Worm (Caenorhabditis elegans): ENCODE measurements around the gene hlh-30.

DNA sequence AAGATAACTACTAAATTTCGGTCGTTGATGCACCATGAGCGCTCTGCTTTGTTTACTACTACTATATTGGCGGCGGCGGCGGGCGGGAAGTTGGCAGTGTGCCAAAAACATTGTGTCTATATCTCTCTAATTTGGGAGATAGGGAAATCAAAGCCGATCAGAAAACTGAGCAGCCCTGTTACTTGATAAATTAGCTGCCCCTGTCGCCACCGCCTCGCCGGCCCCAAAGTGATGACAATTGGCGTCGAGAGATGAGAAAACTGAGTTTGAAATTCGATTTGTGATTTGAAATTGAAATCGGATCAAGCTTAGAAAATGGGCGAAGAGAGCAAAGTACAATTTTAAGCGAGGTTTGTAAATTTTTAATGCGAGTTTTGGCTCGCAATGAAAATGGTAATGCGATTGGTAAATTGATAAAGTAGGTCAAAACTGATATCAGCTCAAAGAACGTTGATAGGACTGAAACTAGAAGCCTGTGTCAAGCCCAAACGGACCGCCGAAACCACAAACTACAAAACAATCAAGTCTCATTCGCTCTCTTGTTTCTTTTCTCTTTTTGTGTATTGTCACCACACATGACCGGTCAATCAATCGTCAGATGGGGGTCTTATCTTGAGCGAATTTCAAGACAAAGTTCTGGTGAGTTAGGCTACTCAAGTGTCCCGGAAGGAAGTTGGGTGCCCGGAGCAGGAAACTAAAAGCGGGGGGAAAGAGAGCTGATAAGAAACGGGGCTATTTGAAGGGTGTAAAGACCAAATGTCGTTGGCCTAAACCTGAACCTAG, 7.5 kb downstream of the hlh-30 start:
- TF ChIP-seq syd-9 (tag; optimal IDR thresholded peaks at IDR 0.05) = no peak
- no peak for TF ChIP-seq ceh-18 (tag; optimal IDR thresholded peaks at IDR 0.05)
